Fruit fly (Drosophila melanogaster) whole organism, wandering third instar larva: Measurements from ENCODE around the gene CG15435.

ENCODE experiments used
- CrebA ChIP-seq: fragments of 200-800 bp; sonication (Bioruptor generic); optimal IDR thresholded peaks from 2 replicates; lab custom pipeline; 2016; ENCODE audit warnings: missing biosample characterization, mild to moderate bottlenecking, missing genetic modification characterization, borderline replicate concordance
- Dif ChIP-seq: fragments of 200-275, 200-300 bp; sonication (Bioruptor generic); optimal IDR thresholded peaks from 2 replicates; lab custom pipeline; 2018; ENCODE audit warnings: missing biosample characterization, missing genetic modification characterization; ENCODE audit not compliant: partially characterized antibody
- GATAd ChIP-seq: sonication (Bioruptor generic); optimal IDR thresholded peaks from 2 replicates; lab custom pipeline; 2016; ENCODE audit warnings: missing biosample characterization, missing genetic modification characterization
- HLH106 ChIP-seq: fragments of 200-800 bp; optimal IDR thresholded peaks from 3 replicates; lab custom pipeline; 2019; ENCODE audit warnings: missing biosample characterization, mild to moderate bottlenecking, missing genetic modification characterization, moderate library complexity
- Sp1 ChIP-seq: fragments of 200-800 bp; sonication (Bioruptor generic); optimal IDR thresholded peaks from 3 replicates; lab custom pipeline; 2019; ENCODE audit warnings: missing biosample characterization, mild to moderate bottlenecking, missing genetic modification characterization, moderate library complexity
- br ChIP-seq: fragments of 200-800 bp; sonication (Bioruptor generic); optimal IDR thresholded peaks from 2 replicates; lab custom pipeline; 2016; ENCODE audit warnings: missing biosample characterization, missing genetic modification characterization
- ey ChIP-seq: fragments of 200-800 bp; sonication (Bioruptor generic); optimal IDR thresholded peaks from 2 replicates; lab custom pipeline; 2016; ENCODE audit warnings: missing biosample characterization, missing genetic modification characterization
- sage ChIP-seq: fragments of 200-800 bp; sonication (Bioruptor generic); optimal IDR thresholded peaks from 2 replicates; lab custom pipeline; 2016; ENCODE audit warnings: missing biosample characterization, mild to moderate bottlenecking, missing genetic modification characterization

DNA sequence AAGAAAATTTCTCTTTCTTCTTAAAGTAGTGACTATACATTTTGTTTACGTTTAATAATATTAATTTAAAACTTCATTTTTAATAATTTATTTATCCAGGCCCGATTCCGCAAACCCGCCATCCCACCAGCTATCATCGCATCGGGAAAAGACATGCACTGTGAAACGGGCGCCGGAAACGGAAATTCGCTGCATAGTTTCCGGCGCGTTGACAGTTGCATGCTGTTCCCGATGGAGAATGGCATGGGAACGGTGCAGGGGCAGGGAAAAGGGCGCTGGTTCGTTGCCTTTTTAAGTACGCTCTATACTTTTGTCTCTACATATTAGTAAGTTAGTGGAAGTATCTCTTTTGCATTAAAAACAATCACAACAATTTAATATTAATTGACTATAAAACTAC is 18.4 kb downstream of the CG15435 start:
- TF ChIP-seq sage (GFP tag; lab: Kevin White, UChicago) (no peak), CrebA (GFP tag; lab: Kevin White, UChicago) (no peak), br (no peak), HLH106 (tag; lab: Kevin White, UChicago) (no peak), Dif (GFP tag; lab: Kevin White, UChicago) (no peak), Sp1 (GFP tag; lab: Kevin White, UChicago) (no peak), GATAd (GFP tag; lab: Kevin White, UChicago) (no peak), ey (GFP tag; lab: Kevin White, UChicago) (no peak)
